Worm (Caenorhabditis elegans): ENCODE data around the gene cal-4.

DNA sequence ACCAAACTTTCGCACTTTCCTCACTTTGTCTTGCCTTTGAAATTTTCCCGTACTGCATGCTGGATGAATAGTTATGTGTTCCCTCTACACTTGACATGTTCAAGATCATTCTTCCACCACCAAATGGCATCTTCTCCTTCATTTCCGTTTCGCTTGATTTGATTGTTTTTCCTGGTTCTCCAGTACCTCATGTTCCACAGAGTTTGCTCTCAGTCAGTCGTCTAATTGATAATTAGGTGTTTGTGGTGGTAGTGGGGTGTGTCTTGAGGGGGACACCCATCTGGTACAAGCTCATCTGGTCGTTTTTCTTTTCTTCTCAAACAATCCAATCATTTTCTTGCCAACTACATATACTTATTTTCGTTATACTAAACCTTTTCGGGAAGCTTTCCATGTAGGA, 49.8 kb downstream of the cal-4 start:
- no peak for TF ChIP-seq lin-39 (tag; optimal IDR thresholded peaks at IDR 0.05)
- no peak for TF ChIP-seq unc-62 (GFP tag; optimal IDR thresholded peaks at IDR 0.05)
- no peak for TF ChIP-seq ama-1 (optimal IDR thresholded peaks at IDR 0.05)
- TF ChIP-seq nhr-237 (tag; optimal IDR thresholded peaks at IDR 0.05): no peak
- no peak for TF ChIP-seq sma-3 (GFP tag; optimal IDR thresholded peaks at IDR 0.05)
- no peak for TF ChIP-seq mbf-1 (tag; optimal IDR thresholded peaks at IDR 0.05)
- no peak for TF ChIP-seq alr-1 (tag; optimal IDR thresholded peaks at IDR 0.05)
